Worm (Caenorhabditis elegans) whole organism, early embryonic: ENCODE measurements around the gene math-5.

Experiments
- ama-1 ChIP-seq: fragments of 150-350 bp; optimal IDR thresholded peaks from 2 replicates; lab custom pipeline; 2014
- ets-7 ChIP-seq: sonication (generic microtip); optimal IDR thresholded peaks from 2 replicates; lab custom pipeline; 2016; ENCODE audit warnings: missing genotype, missing genetic modification characterization, missing compliant biosample characterization
- pes-1 ChIP-seq: fragments of 200-800 bp; sonication (Bioruptor generic); IDR thresholded peaks from 2 replicates; pipeline ENCODE4 v1.3.6; 2022; ENCODE audit warnings: missing genetic modification reagents, missing genetic modification characterization, missing compliant biosample characterization
- tbx-37 ChIP-seq: fragments of 200-800 bp; sonication (Bioruptor generic); conservative IDR thresholded peaks from 2 replicates; pipeline ENCODE4 v1.3.6; 2022; ENCODE audit warnings: missing genetic modification reagents, missing genetic modification characterization, missing compliant biosample characterization

DNA sequence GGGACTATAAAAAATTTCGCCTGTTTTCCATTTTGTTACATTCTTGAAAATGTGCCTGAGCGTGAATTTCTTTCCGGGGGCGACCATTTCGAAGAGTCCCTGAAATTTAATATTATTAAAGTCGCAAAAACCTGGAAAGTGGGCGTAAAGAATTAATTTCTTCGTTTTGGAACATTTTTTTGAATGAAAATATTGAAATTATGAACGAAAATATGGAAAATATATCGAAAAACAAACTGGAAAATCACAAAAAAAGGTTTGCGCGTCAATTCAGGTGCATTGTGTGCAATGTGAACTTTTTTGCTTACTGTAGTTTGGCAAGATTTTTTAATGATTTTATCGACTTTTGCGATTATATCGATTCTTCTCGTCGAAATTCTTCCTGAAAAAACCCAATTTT lies 38.4 kb upstream of the math-5 start, which contains the start of gene bath-7:
- TF ChIP-seq pes-1 (GFP tag; lab: Robert Waterston, UW) (no peak), ama-1 (lab: Kevin White, UChicago) (no peak), tbx-37 (no peak), ets-7 (tag; lab: Kevin White, UChicago) (no peak)
